Fruit fly (Drosophila melanogaster) whole organism, embryonic: Measurements from ENCODE around the gene CG33514.

ENCODE experiments used
- Bgb ChIP-seq: fragments of 200-800 bp; sonication (Bioruptor generic); IDR thresholded peaks from 2 replicates; pipeline ENCODE4 v1.3.6; 2022; ENCODE audit warnings: missing biosample characterization, missing genetic modification characterization; ENCODE audit not compliant: partially characterized antibody
- CG11247 ChIP-seq: fragments of 200-800 bp; sonication (Bioruptor generic); IDR thresholded peaks from 2 replicates; pipeline ENCODE4 v1.3.6; 2022; ENCODE audit warnings: missing biosample characterization, missing genetic modification characterization
- CG12299 ChIP-seq: fragments of 200-800 bp; sonication (Bioruptor generic); optimal IDR thresholded peaks from 2 replicates; lab custom pipeline; 2018; ENCODE audit warnings: missing biosample characterization, mild to moderate bottlenecking, missing genetic modification characterization
- CG12659 ChIP-seq: fragments of 200-800 bp; sonication (Bioruptor generic); optimal IDR thresholded peaks from 3 replicates; lab custom pipeline; 2017; ENCODE audit warnings: mild to moderate bottlenecking, missing biosample characterization, missing genetic modification reagents, missing genetic modification characterization
- CG14710 ChIP-seq: fragments of 200-800 bp; sonication (Bioruptor generic); optimal IDR thresholded peaks from 3 replicates; lab custom pipeline; 2019; ENCODE audit warnings: missing biosample characterization, mild to moderate bottlenecking, missing genetic modification characterization, moderate library complexity
- CG17359 ChIP-seq: fragments of 200-800 bp; sonication (Bioruptor generic); optimal IDR thresholded peaks from 3 replicates; lab custom pipeline; 2018; ENCODE audit warnings: missing biosample characterization, mild to moderate bottlenecking, missing genetic modification characterization, moderate library complexity
- CG17829 ChIP-seq: fragments of 200-800 bp; optimal IDR thresholded peaks from 2 replicates; lab custom pipeline; 2019; ENCODE audit warnings: missing biosample characterization, mild to moderate bottlenecking, missing genetic modification characterization, moderate library complexity
- CG18011 ChIP-seq: fragments of 200-800 bp; sonication (Bioruptor generic); optimal IDR thresholded peaks from 2 replicates; lab custom pipeline; 2017; ENCODE audit warnings: missing biosample characterization, missing genetic modification characterization, mild to moderate bottlenecking, moderate library complexity, missing genotype
- CG2875 ChIP-seq: fragments of 200-800 bp; sonication (Bioruptor generic); optimal IDR thresholded peaks from 2 replicates; lab custom pipeline; 2017; ENCODE audit warnings: missing biosample characterization, mild to moderate bottlenecking, missing genetic modification characterization, missing genetic modification reagents
- CG31224 ChIP-seq: fragments of 200-800 bp; sonication (Bioruptor generic); IDR thresholded peaks from 2 replicates; pipeline ENCODE4 v1.3.6; 2022; ENCODE audit warnings: missing biosample characterization, missing genetic modification characterization
- CG3163 ChIP-seq: fragments of 200-800 bp; sonication (Bioruptor generic); optimal IDR thresholded peaks from 3 replicates; lab custom pipeline; 2016; ENCODE audit warnings: missing biosample characterization, missing genetic modification characterization
- CG33557 ChIP-seq: fragments of 200-800 bp; sonication (Bioruptor generic); optimal IDR thresholded peaks from 2 replicates; lab custom pipeline; 2019; ENCODE audit warnings: missing biosample characterization, mild to moderate bottlenecking, missing genetic modification characterization, moderate library complexity
- CG3838 ChIP-seq: fragments of 200-800 bp; sonication (Bioruptor generic); optimal IDR thresholded peaks from 3 replicates; lab custom pipeline; 2016; ENCODE audit warnings: missing biosample characterization, missing genetic modification characterization
- CG6175 ChIP-seq: fragments of 200-800 bp; sonication (Bioruptor generic); IDR thresholded peaks from 3 replicates; pipeline ENCODE4 v1.3.6; 2022; ENCODE audit warnings: missing biosample characterization, missing genetic modification characterization
- CG6654 ChIP-seq: fragments of 200-800 bp; sonication (Bioruptor generic); optimal IDR thresholded peaks from 2 replicates; lab custom pipeline; 2017; ENCODE audit warnings: missing biosample characterization, mild to moderate bottlenecking, missing genetic modification characterization
- CG6683 ChIP-seq: fragments of 200-800 bp; sonication (Bioruptor generic); optimal IDR thresholded peaks from 2 replicates; lab custom pipeline; 2017; ENCODE audit warnings: missing biosample characterization, mild to moderate bottlenecking, missing genetic modification characterization, missing genetic modification reagents
- CG7556 ChIP-seq: fragments of 200-800 bp; sonication (Bioruptor generic); optimal IDR thresholded peaks from 2 replicates; lab custom pipeline; 2017; ENCODE audit warnings: missing biosample characterization, mild to moderate bottlenecking, missing genetic modification characterization
- CG7786 ChIP-seq: fragments of 200-800 bp; sonication (Bioruptor generic); optimal IDR thresholded peaks from 2 replicates; lab custom pipeline; 2016; ENCODE audit warnings: missing biosample characterization, missing genetic modification characterization
- CG8281 ChIP-seq: fragments of 200-800 bp; sonication (Bioruptor generic); optimal IDR thresholded peaks from 2 replicates; lab custom pipeline; 2018; ENCODE audit warnings: missing biosample characterization, mild to moderate bottlenecking, missing genetic modification characterization, moderate library complexity
- CG9797 ChIP-seq: fragments of 200-800 bp; sonication (Bioruptor generic); optimal IDR thresholded peaks from 3 replicates; lab custom pipeline; 2018; ENCODE audit warnings: missing biosample characterization, mild to moderate bottlenecking, missing genetic modification characterization
- Chrac-16 ChIP-seq: fragments of 200-800 bp; sonication (Bioruptor generic); optimal IDR thresholded peaks from 3 replicates; lab custom pipeline; 2016; ENCODE audit warnings: missing biosample characterization, missing genetic modification characterization
- CrebB ChIP-seq: fragments of 200-800 bp; sonication (Bioruptor generic); optimal IDR thresholded peaks from 3 replicates; lab custom pipeline; 2018; ENCODE audit warnings: missing biosample characterization, mild to moderate bottlenecking, missing genetic modification characterization
- HLHmδ ChIP-seq: fragments of 200-800 bp; sonication (Bioruptor generic); optimal IDR thresholded peaks from 2 replicates; lab custom pipeline; 2018; ENCODE audit warnings: missing biosample characterization, mild to moderate bottlenecking, missing genetic modification characterization, moderate library complexity
- Hmr ChIP-seq: fragments of 200-800 bp; sonication (Bioruptor generic); optimal IDR thresholded peaks from 3 replicates; lab custom pipeline; 2017; ENCODE audit warnings: mild to moderate bottlenecking, missing biosample characterization, missing genetic modification reagents, missing genetic modification characterization
- Hsf ChIP-seq: fragments of 200-800 bp; sonication (Bioruptor generic); optimal IDR thresholded peaks from 3 replicates; lab custom pipeline; 2016; ENCODE audit warnings: missing biosample characterization, missing genetic modification characterization
- Jarid2 ChIP-seq: fragments of 200-800 bp; sonication (Bioruptor generic); optimal IDR thresholded peaks from 3 replicates; lab custom pipeline; 2017; ENCODE audit warnings: mild to moderate bottlenecking, missing biosample characterization, missing genetic modification reagents, missing genetic modification characterization
- Kr ChIP-seq: fragments of 200-800 bp; sonication (Bioruptor generic); optimal IDR thresholded peaks from 2 replicates; lab custom pipeline; 2017; ENCODE audit warnings: missing biosample characterization, mild to moderate bottlenecking, missing genetic modification characterization
- MBD-R2 ChIP-seq: fragments of 200-800 bp; sonication (Bioruptor generic); IDR thresholded peaks from 2 replicates; pipeline ENCODE4 v1.3.6; 2022; ENCODE audit warnings: missing biosample characterization, missing genetic modification characterization
- Mad ChIP-seq: fragments of 200-800 bp; sonication (Bioruptor generic); optimal IDR thresholded peaks from 2 replicates; lab custom pipeline; 2016; ENCODE audit warnings: missing biosample characterization, missing genetic modification characterization
- Neu2 ChIP-seq: fragments of 200-800 bp; sonication (Bioruptor generic); optimal IDR thresholded peaks from 3 replicates; lab custom pipeline; 2016; ENCODE audit warnings: missing biosample characterization, missing genetic modification characterization, borderline replicate concordance
- Oli ChIP-seq: fragments of 200-800 bp; sonication (Bioruptor generic); optimal IDR thresholded peaks from 2 replicates; lab custom pipeline; 2018; ENCODE audit warnings: missing biosample characterization, mild to moderate bottlenecking, missing genetic modification characterization, moderate library complexity
- cg ChIP-seq: fragments of 200-800 bp; sonication (Bioruptor generic); optimal IDR thresholded peaks from 3 replicates; lab custom pipeline; 2019; ENCODE audit warnings: missing biosample characterization, mild to moderate bottlenecking, missing genetic modification characterization, moderate library complexity
- chm ChIP-seq: fragments of 200-800 bp; sonication (Bioruptor generic); IDR thresholded peaks from 2 replicates; pipeline ENCODE4 v1.3.6; 2022; ENCODE audit warnings: missing biosample characterization, missing genetic modification characterization
- danr ChIP-seq: fragments of 200-800 bp; sonication (Bioruptor generic); IDR thresholded peaks from 2 replicates; pipeline ENCODE4 v1.3.6; 2022; ENCODE audit warnings: missing biosample characterization, missing genetic modification characterization
- dpn ChIP-seq, 2 experiments: fragments of 200-800 bp; sonication (Bioruptor generic); optimal IDR thresholded peaks; 3 replicates each; lab custom pipeline; 2016; ENCODE audit warnings: missing biosample characterization in 2 of 2, missing genetic modification characterization in 2 of 2
- esg ChIP-seq: fragments of 200-800 bp; sonication (Bioruptor generic); conservative IDR thresholded peaks from 2 replicates; pipeline ENCODE4 v1.3.6; 2022; ENCODE audit warnings: missing biosample characterization, missing genetic modification characterization
- fu2 ChIP-seq: fragments of 200-800 bp; sonication (Bioruptor generic); optimal IDR thresholded peaks from 2 replicates; lab custom pipeline; 2016; ENCODE audit warnings: missing biosample characterization, missing genetic modification characterization
- gem ChIP-seq: fragments of 200-800 bp; sonication (Bioruptor generic); optimal IDR thresholded peaks from 2 replicates; lab custom pipeline; 2019; ENCODE audit warnings: missing biosample characterization, mild to moderate bottlenecking, missing genetic modification characterization, moderate library complexity
- grau ChIP-seq: fragments of 200-800 bp; optimal IDR thresholded peaks from 3 replicates; lab custom pipeline; 2019; ENCODE audit warnings: missing biosample characterization, mild to moderate bottlenecking, missing genetic modification characterization, moderate library complexity
- gro ChIP-seq: fragments of 200-800 bp; sonication (Bioruptor generic); optimal IDR thresholded peaks from 2 replicates; lab custom pipeline; 2016; ENCODE audit warnings: missing biosample characterization, missing genetic modification characterization
- h ChIP-seq: fragments of >200 bp; optimal IDR thresholded peaks from 2 replicates; lab custom pipeline; 2017
- kah ChIP-seq: fragments of 200-800 bp; sonication (Bioruptor generic); optimal IDR thresholded peaks from 2 replicates; lab custom pipeline; 2018; ENCODE audit warnings: missing biosample characterization, mild to moderate bottlenecking, missing genetic modification characterization
- lilli ChIP-seq: fragments of 200-800 bp; sonication (Bioruptor generic); optimal IDR thresholded peaks from 3 replicates; lab custom pipeline; 2016; ENCODE audit warnings: missing biosample characterization, missing genetic modification characterization
- lmd ChIP-seq: fragments of 200-800 bp; sonication (Bioruptor generic); IDR thresholded peaks from 2 replicates; pipeline ENCODE4 v1.3.6; 2022; ENCODE audit warnings: missing biosample characterization, missing genetic modification characterization
- org-1 ChIP-seq: fragments of 200-800 bp; sonication (Bioruptor generic); optimal IDR thresholded peaks from 2 replicates; lab custom pipeline; 2017; ENCODE audit warnings: missing biosample characterization, missing genetic modification characterization
- row ChIP-seq: fragments of 200-800 bp; sonication (Bioruptor generic); IDR thresholded peaks from 3 replicates; pipeline ENCODE4 v1.3.6; 2022; ENCODE audit warnings: missing biosample characterization, missing genetic modification characterization
- sd ChIP-seq: fragments of 200-800 bp; sonication (Bioruptor generic); optimal IDR thresholded peaks from 3 replicates; lab custom pipeline; 2018; ENCODE audit warnings: missing biosample characterization, mild to moderate bottlenecking, missing genetic modification characterization, moderate library complexity
- sr ChIP-seq: fragments of 200-800 bp; sonication (Bioruptor generic); IDR thresholded peaks from 3 replicates; pipeline ENCODE4 v1.3.6; 2022; ENCODE audit warnings: missing biosample characterization, missing genetic modification characterization
- ssp ChIP-seq: fragments of 200-800 bp; sonication (Bioruptor generic); IDR thresholded peaks from 2 replicates; pipeline ENCODE4 v1.3.6; 2022; ENCODE audit warnings: missing biosample characterization, missing genetic modification characterization
- ttk ChIP-seq: fragments of 200-800 bp; sonication (Bioruptor generic); IDR thresholded peaks from 2 replicates; pipeline ENCODE4 v2.1.2; 2022; ENCODE audit warnings: missing biosample characterization, missing genetic modification characterization
- vfl ChIP-seq: fragments of 200-800 bp; sonication (Bioruptor generic); optimal IDR thresholded peaks from 2 replicates; lab custom pipeline; 2016; ENCODE audit warnings: missing biosample characterization, missing genetic modification characterization

Gene CG33514

dm6 chr3L:4412974-4413373 lies 47.7 kb downstream of the CG33514 start (continued):
- no peak for TF ChIP-seq h (lab: Kevin White, UChicago)
- peak; percentile 4 for TF ChIP-seq CG12659 (GFP tag; lab: Kevin White, UChicago)
- no peak for TF ChIP-seq CG17829 (tag; lab: Kevin White, UChicago)
- TF ChIP-seq MBD-R2 (GFP tag; lab: Robert Waterston, UW) = peak; percentile 36; the same call in 1 of the 2 replicates
- TF ChIP-seq chm (GFP tag; lab: Robert Waterston, UW) = no peak
- TF ChIP-seq HLHmδ = no peak
- TF ChIP-seq CG3163 (GFP tag; lab: Kevin White, UChicago) = no peak
- 0 out of 3 replicates have a peak, but pooled peaks have one; percentile 18 for TF ChIP-seq sr (GFP tag; lab: Robert Waterston, UW)
- peak; percentile 58 for TF ChIP-seq sd
- peak; percentile 26 for TF ChIP-seq CG17359
- no peak for TF ChIP-seq CG18011 (GFP tag; lab: Kevin White, UChicago)
- TF ChIP-seq grau (tag; lab: Kevin White, UChicago) = peak; percentile 36
- peak; percentile 5 for TF ChIP-seq Jarid2
- peak; percentile 10 for TF ChIP-seq Mad (GFP tag; lab: Kevin White, UChicago)
- no peak for TF ChIP-seq CG33557
- TF ChIP-seq CrebB = no peak
- no peak for TF ChIP-seq cg (GFP tag; lab: Kevin White, UChicago)
- TF ChIP-seq lmd (GFP tag; lab: Robert Waterston, UW) = peak; percentile 58; the same call in 1 of the 2 replicates
- peak; percentile 79 for TF ChIP-seq row
- TF ChIP-seq gem (tag; lab: Kevin White, UChicago) = peak; percentile 60
- no peak for TF ChIP-seq CG3838
- TF ChIP-seq Hmr (GFP tag; lab: Kevin White, UChicago) = peak; percentile 2
- peak; percentile 45 for TF ChIP-seq Oli
- 0 out of 2 replicates have a peak, but pooled peaks have one; percentile 25 for TF ChIP-seq ssp (GFP tag; lab: Robert Waterston, UW)
- TF ChIP-seq gro = peak; percentile 59
- TF ChIP-seq Chrac-16 (GFP tag; lab: Kevin White, UChicago) = peak; percentile 26
- peak; percentile 49; the same call in 1 of the 2 replicates for TF ChIP-seq CG31224 (GFP tag; lab: Robert Waterston, UW)
- TF ChIP-seq CG7556 = no peak
- TF ChIP-seq kah = no peak
- no peak for TF ChIP-seq org-1 (GFP tag; lab: Kevin White, UChicago)
- TF ChIP-seq Bgb (GFP tag; lab: Robert Waterston, UW) = no peak
- TF ChIP-seq CG2875 (GFP tag; lab: Kevin White, UChicago) = peak; percentile 25
- TF ChIP-seq vfl = no peak
- TF ChIP-seq esg (GFP tag; lab: Robert Waterston, UW) = peak; percentile 50
- peak; percentile 22 for TF ChIP-seq CG7786 (GFP tag; lab: Kevin White, UChicago)
- TF ChIP-seq CG11247 (GFP tag; lab: Robert Waterston, UW) = peak; percentile 64
- TF ChIP-seq CG6683 = no peak
- TF ChIP-seq danr (GFP tag; lab: Robert Waterston, UW) = 0 out of 2 replicates have a peak, but pooled peaks have one; percentile 16
- no peak for TF ChIP-seq CG12299 (tag; lab: Kevin White, UChicago)
- no peak for TF ChIP-seq Neu2 (GFP tag; lab: Kevin White, UChicago)
- no peak for TF ChIP-seq Kr (GFP tag; lab: Kevin White, UChicago)
- TF ChIP-seq ttk = peak; percentile 65
- TF ChIP-seq CG9797 (GFP tag; lab: Kevin White, UChicago) = no peak
- TF ChIP-seq fu2 (GFP tag; lab: Kevin White, UChicago) = peak; percentile 31
- TF ChIP-seq lilli (GFP tag; lab: Kevin White, UChicago) = peak; percentile 45
- peak; percentile 72; the same call in 1 of the 3 replicates for TF ChIP-seq CG6175 (GFP tag; lab: Robert Waterston, UW)
- no peak for TF ChIP-seq CG14710
- no peak for TF ChIP-seq CG8281 (tag; lab: Kevin White, UChicago)
- TF ChIP-seq Hsf (GFP tag; lab: Kevin White, UChicago) = peak; percentile 18
- peak; percentile 30 to 65 for TF ChIP-seq dpn (GFP tag; optimal IDR thresholded peaks at IDR 0.05; lab: Kevin White, UChicago)
- no peak for TF ChIP-seq CG6654 (GFP tag; lab: Kevin White, UChicago)
